Fruit fly (Drosophila melanogaster) whole organism, embryonic: Measurements from ENCODE around the gene Dnai2.
A peak's percentile ranks its signal among the peaks of the same experiment; 100 is the strongest.

Source experiments
- Bdp1 ChIP-seq: fragments of 200-800 bp; sonication (Bioruptor generic); optimal IDR thresholded peaks from 3 replicates; lab custom pipeline; 2016; ENCODE audit warnings: missing biosample characterization, missing genetic modification characterization
- CG1024 ChIP-seq: fragments of 200-800 bp; sonication (Bioruptor generic); IDR thresholded peaks from 2 replicates; pipeline ENCODE4 v1.3.6; 2022; ENCODE audit warnings: missing biosample characterization, missing genetic modification characterization
- CG12155 ChIP-seq: fragments of 200-800 bp; sonication (Bioruptor generic); optimal IDR thresholded peaks from 3 replicates; lab custom pipeline; 2016; ENCODE audit warnings: missing biosample characterization, missing genetic modification characterization
- CG15514 ChIP-seq: fragments of 200-800 bp; sonication (Bioruptor generic); optimal IDR thresholded peaks from 3 replicates; lab custom pipeline; 2017; ENCODE audit warnings: missing biosample characterization, missing genetic modification characterization, mild to moderate bottlenecking, moderate library complexity, missing genetic modification reagents
- CG16815 ChIP-seq: fragments of 200-800 bp; sonication (Bioruptor generic); optimal IDR thresholded peaks from 3 replicates; lab custom pipeline; 2017; ENCODE audit warnings: missing biosample characterization, mild to moderate bottlenecking, missing genetic modification characterization
- CG31388 ChIP-seq: fragments of 200-800 bp; sonication (Bioruptor generic); optimal IDR thresholded peaks from 2 replicates; lab custom pipeline; 2016; ENCODE audit warnings: missing biosample characterization, missing genetic modification characterization
- CG4328 ChIP-seq: fragments of 200-800 bp; sonication (Bioruptor generic); optimal IDR thresholded peaks from 3 replicates; lab custom pipeline; 2017; ENCODE audit warnings: missing biosample characterization, missing genetic modification reagents, missing genetic modification characterization
- CG4854 ChIP-seq: fragments of 200-800 bp; sonication (Bioruptor generic); optimal IDR thresholded peaks from 2 replicates; lab custom pipeline; 2016; ENCODE audit warnings: missing biosample characterization, missing genetic modification characterization, inconsistent platforms
- CG6175 ChIP-seq: fragments of 200-800 bp; sonication (Bioruptor generic); IDR thresholded peaks from 3 replicates; pipeline ENCODE4 v1.3.6; 2022; ENCODE audit warnings: missing biosample characterization, missing genetic modification characterization
- CG6854 ChIP-seq: fragments of 200-800 bp; sonication (Bioruptor generic); optimal IDR thresholded peaks from 3 replicates; lab custom pipeline; 2017; ENCODE audit warnings: missing biosample characterization, mild to moderate bottlenecking, missing genetic modification characterization
- CG8281 ChIP-seq: fragments of 200-800 bp; sonication (Bioruptor generic); optimal IDR thresholded peaks from 2 replicates; lab custom pipeline; 2018; ENCODE audit warnings: missing biosample characterization, mild to moderate bottlenecking, missing genetic modification characterization, moderate library complexity
- CG8765 ChIP-seq: fragments of 200-800 bp; sonication (Bioruptor generic); IDR thresholded peaks from 2 replicates; pipeline ENCODE4 v1.3.6; 2022; ENCODE audit warnings: missing biosample characterization, missing genetic modification characterization
- CG9609 ChIP-seq: fragments of 200-800 bp; sonication (Bioruptor generic); optimal IDR thresholded peaks from 3 replicates; lab custom pipeline; 2016; ENCODE audit warnings: missing biosample characterization, missing genetic modification characterization
- CHES-1-like ChIP-seq: fragments of 200-800 bp; sonication (Bioruptor generic); optimal IDR thresholded peaks from 2 replicates; lab custom pipeline; 2016; ENCODE audit warnings: missing biosample characterization, missing genetic modification characterization
- CkIIα-i1 ChIP-seq: fragments of 200-800 bp; sonication (Bioruptor generic); IDR thresholded peaks from 2 replicates; pipeline ENCODE4 v1.3.6; 2022; ENCODE audit warnings: missing biosample characterization, missing genetic modification characterization
- Dad ChIP-seq: fragments of 200-800 bp; sonication (Bioruptor generic); optimal IDR thresholded peaks from 3 replicates; lab custom pipeline; 2016; ENCODE audit warnings: missing biosample characterization, missing genetic modification characterization
- Doc3 ChIP-seq: fragments of 200-800 bp; sonication (Bioruptor generic); IDR thresholded peaks from 3 replicates; pipeline ENCODE4 v1.3.6; 2022; ENCODE audit warnings: missing biosample characterization, missing genetic modification characterization; ENCODE audit not compliant: partially characterized antibody
- Fer3 ChIP-seq: fragments of 200-800 bp; sonication (Bioruptor generic); optimal IDR thresholded peaks from 2 replicates; lab custom pipeline; 2018; ENCODE audit warnings: missing biosample characterization, mild to moderate bottlenecking, missing genetic modification characterization, moderate library complexity
- Gsc ChIP-seq: fragments of 200-800 bp; sonication (Bioruptor generic); IDR thresholded peaks from 2 replicates; pipeline ENCODE4 v1.3.6; 2022; ENCODE audit warnings: missing biosample characterization, missing genetic modification characterization
- HLH4C ChIP-seq: fragments of 200-800 bp; sonication (Bioruptor generic); IDR thresholded peaks from 3 replicates; pipeline ENCODE4 v1.3.6; 2022; ENCODE audit warnings: missing biosample characterization, missing genetic modification characterization; ENCODE audit not compliant: partially characterized antibody
- NC2β ChIP-seq: fragments of 200-800 bp; sonication (Bioruptor generic); optimal IDR thresholded peaks from 2 replicates; lab custom pipeline; 2016; ENCODE audit warnings: missing biosample characterization, missing genetic modification characterization
- Neu2 ChIP-seq: fragments of 200-800 bp; sonication (Bioruptor generic); optimal IDR thresholded peaks from 3 replicates; lab custom pipeline; 2016; ENCODE audit warnings: missing biosample characterization, missing genetic modification characterization, borderline replicate concordance
- Six4 ChIP-seq: fragments of 200-800 bp; sonication (Bioruptor generic); optimal IDR thresholded peaks from 2 replicates; lab custom pipeline; 2016; ENCODE audit warnings: missing biosample characterization, missing genetic modification characterization
- TFAM ChIP-seq: fragments of 200-800 bp; sonication (Bioruptor generic); optimal IDR thresholded peaks from 2 replicates; lab custom pipeline; 2017; ENCODE audit warnings: missing biosample characterization, missing genetic modification characterization, inconsistent platforms
- Xrp1 ChIP-seq: fragments of 200-800 bp; sonication (Bioruptor generic); IDR thresholded peaks from 2 replicates; pipeline ENCODE4 v1.3.6; 2022; ENCODE audit warnings: missing biosample characterization, missing genetic modification characterization
- ap ChIP-seq: fragments of 200-800 bp; sonication (Bioruptor generic); IDR thresholded peaks from 2 replicates; pipeline ENCODE4 v1.3.6; 2022; ENCODE audit warnings: missing biosample characterization, missing genetic modification characterization
- bigmax ChIP-seq: fragments of 200-800 bp; sonication (Bioruptor generic); optimal IDR thresholded peaks from 2 replicates; lab custom pipeline; 2018; ENCODE audit warnings: missing biosample characterization, mild to moderate bottlenecking, missing genetic modification characterization
- bowl ChIP-seq: fragments of 200-800 bp; sonication (Bioruptor generic); IDR thresholded peaks from 2 replicates; pipeline ENCODE4 v1.3.6; 2022; ENCODE audit warnings: missing biosample characterization, missing genetic modification characterization
- chinmo ChIP-seq: fragments of 200-800 bp; sonication (Bioruptor generic); IDR thresholded peaks from 4 replicates; pipeline ENCODE4 v1.3.6; 2022; ENCODE audit warnings: missing biosample characterization, missing genetic modification characterization; ENCODE audit not compliant: partially characterized antibody
- dati ChIP-seq: fragments of 200-800 bp; sonication (Bioruptor generic); IDR thresholded peaks from 2 replicates; pipeline ENCODE4 v1.3.6; 2022; ENCODE audit warnings: missing biosample characterization, missing genetic modification characterization
- dmrt11E ChIP-seq: fragments of 200-800 bp; sonication (Bioruptor generic); optimal IDR thresholded peaks from 3 replicates; lab custom pipeline; 2018; ENCODE audit warnings: missing biosample characterization, mild to moderate bottlenecking, missing genetic modification characterization, moderate library complexity
- dysf ChIP-seq: fragments of 200-800 bp; sonication (Bioruptor generic); IDR thresholded peaks from 3 replicates; pipeline ENCODE4 v1.3.6; 2022; ENCODE audit warnings: missing biosample characterization, missing genetic modification characterization
- fd64A ChIP-seq: fragments of 200-800 bp; sonication (Bioruptor generic); optimal IDR thresholded peaks from 3 replicates; lab custom pipeline; 2018; ENCODE audit warnings: missing biosample characterization, mild to moderate bottlenecking, missing genetic modification characterization
- gcm2 ChIP-seq: fragments of 200-800 bp; sonication (Bioruptor generic); optimal IDR thresholded peaks from 2 replicates; lab custom pipeline; 2016; ENCODE audit warnings: missing biosample characterization, missing genetic modification characterization
- gsb-n ChIP-seq: fragments of 200-800 bp; sonication (Bioruptor generic); optimal IDR thresholded peaks from 3 replicates; lab custom pipeline; 2018; ENCODE audit warnings: missing biosample characterization, mild to moderate bottlenecking, missing genetic modification characterization
- hbn ChIP-seq: fragments of 200-800 bp; sonication (Bioruptor generic); IDR thresholded peaks from 2 replicates; pipeline ENCODE4 v1.3.6; 2022; ENCODE audit warnings: missing biosample characterization, missing genetic modification characterization; ENCODE audit not compliant: partially characterized antibody
- jumu ChIP-seq: fragments of 200-800 bp; sonication (Bioruptor generic); optimal IDR thresholded peaks from 3 replicates; lab custom pipeline; 2016; ENCODE audit warnings: missing biosample characterization, missing genetic modification characterization
- kni ChIP-seq: fragments of 200-800 bp; sonication (Bioruptor generic); optimal IDR thresholded peaks from 3 replicates; lab custom pipeline; 2017; ENCODE audit warnings: mild to moderate bottlenecking, missing biosample characterization, missing genetic modification reagents, missing genetic modification characterization
- lbe ChIP-seq: fragments of 200-800 bp; sonication (Bioruptor generic); optimal IDR thresholded peaks from 2 replicates; lab custom pipeline; 2016; ENCODE audit warnings: missing biosample characterization, mild to moderate bottlenecking, missing genetic modification characterization
- nerfin-1 ChIP-seq: fragments of 200-800 bp; sonication (Bioruptor generic); optimal IDR thresholded peaks from 3 replicates; lab custom pipeline; 2019; ENCODE audit warnings: missing biosample characterization, mild to moderate bottlenecking, missing genetic modification characterization, moderate library complexity
- nerfin-2 ChIP-seq: fragments of 200-800 bp; sonication (Bioruptor generic); IDR thresholded peaks from 2 replicates; pipeline ENCODE4 v1.3.6; 2022; ENCODE audit warnings: missing biosample characterization, missing genetic modification characterization; ENCODE audit not compliant: partially characterized antibody
- odd ChIP-seq: fragments of 200-800 bp; sonication (Bioruptor generic); optimal IDR thresholded peaks from 2 replicates; lab custom pipeline; 2017; ENCODE audit warnings: missing biosample characterization, mild to moderate bottlenecking, missing genetic modification characterization
- pb ChIP-seq: fragments of 200-800 bp; sonication (Bioruptor generic); optimal IDR thresholded peaks from 3 replicates; lab custom pipeline; 2016; ENCODE audit warnings: missing biosample characterization, missing genetic modification characterization
- pnt ChIP-seq: fragments of 200-800 bp; sonication (Bioruptor generic); optimal IDR thresholded peaks from 3 replicates; lab custom pipeline; 2016; ENCODE audit warnings: missing biosample characterization, missing genetic modification characterization
- pum ChIP-seq: fragments of 200-800 bp; sonication (Bioruptor generic); optimal IDR thresholded peaks from 2 replicates; lab custom pipeline; 2016; ENCODE audit warnings: missing biosample characterization, missing genetic modification characterization
- sima ChIP-seq: fragments of 200-800 bp; sonication (Bioruptor generic); optimal IDR thresholded peaks from 2 replicates; lab custom pipeline; 2016; ENCODE audit warnings: missing biosample characterization, missing genetic modification characterization
- trem ChIP-seq: fragments of 200-800 bp; optimal IDR thresholded peaks from 3 replicates; lab custom pipeline; 2019; ENCODE audit warnings: missing biosample characterization, mild to moderate bottlenecking, missing genetic modification characterization, moderate library complexity
- trh ChIP-seq: fragments of 200-800 bp; sonication (Bioruptor generic); optimal IDR thresholded peaks from 2 replicates; lab custom pipeline; 2016; ENCODE audit warnings: missing biosample characterization, missing genetic modification characterization
- ttk ChIP-seq: fragments of 200-800 bp; sonication (Bioruptor generic); IDR thresholded peaks from 2 replicates; pipeline ENCODE4 v2.1.2; 2022; ENCODE audit warnings: missing biosample characterization, missing genetic modification characterization
- zf30C ChIP-seq: fragments of 200-800 bp; sonication (Bioruptor generic); optimal IDR thresholded peaks from 3 replicates; lab custom pipeline; 2018; ENCODE audit warnings: missing biosample characterization, mild to moderate bottlenecking, missing genetic modification characterization

Gene Dnai2

DNA sequence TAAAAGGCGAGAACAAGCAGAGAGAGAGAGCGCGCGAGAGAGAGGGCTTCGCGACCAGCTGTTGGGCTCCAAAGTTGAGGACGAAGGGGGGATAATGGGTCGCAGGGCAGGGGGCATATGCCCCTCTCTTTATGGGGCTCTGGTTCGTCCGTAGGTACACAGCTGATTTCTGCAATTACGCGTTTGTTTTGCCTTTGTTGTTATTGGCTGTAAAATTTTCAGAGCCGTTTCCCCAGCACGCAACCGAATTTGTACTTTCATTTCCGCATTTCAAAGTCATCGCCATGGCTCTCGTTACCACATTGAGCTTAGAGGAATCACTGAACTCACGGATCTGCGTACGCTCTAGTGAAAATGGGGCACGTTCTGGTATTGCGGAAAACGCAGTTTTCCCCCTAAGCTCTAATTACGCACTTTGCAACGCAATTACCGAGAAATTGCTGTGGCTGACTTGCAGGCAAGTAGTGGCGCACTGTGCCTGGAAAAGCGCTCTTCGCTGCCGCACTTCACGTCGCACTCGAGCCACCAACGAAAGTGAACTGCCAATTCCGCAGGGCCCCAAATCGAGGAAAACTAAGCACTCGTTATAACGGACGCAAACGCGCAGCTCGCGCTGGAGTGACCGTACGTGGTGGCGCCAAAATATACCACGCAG is 9.0 kb upstream of the Dnai2 start, which contains the start of gene CG11658 (continued):
- no peak for TF ChIP-seq CG31388 (GFP tag; lab: Kevin White, UChicago)
- no peak for TF ChIP-seq jumu (GFP tag; lab: Kevin White, UChicago)
- no peak for TF ChIP-seq trh (GFP tag; lab: Kevin White, UChicago)
- TF ChIP-seq CG12155: peak; percentile 92
- no peak for TF ChIP-seq bigmax (GFP tag; lab: Kevin White, UChicago)
- no peak for TF ChIP-seq gsb-n (tag; lab: Kevin White, UChicago)
- no peak for TF ChIP-seq CG4328
- TF ChIP-seq CkIIα-i1 (GFP tag; lab: Robert Waterston, UW): no peak
- peak; percentile 11 for TF ChIP-seq pb
- TF ChIP-seq dysf: no peak
- no peak for TF ChIP-seq dati (GFP tag; lab: Robert Waterston, UW)
- TF ChIP-seq nerfin-1 (tag; lab: Kevin White, UChicago): no peak
- no peak for TF ChIP-seq CG15514 (GFP tag; lab: Kevin White, UChicago)
- no peak for TF ChIP-seq NC2β
- no peak for TF ChIP-seq Neu2
- no peak for TF ChIP-seq lbe
- TF ChIP-seq Dad (GFP tag; lab: Kevin White, UChicago): no peak
- peak; percentile 4 for TF ChIP-seq odd
- TF ChIP-seq trem (tag; lab: Kevin White, UChicago): no peak
- TF ChIP-seq CG4854 (GFP tag; lab: Kevin White, UChicago): no peak
- TF ChIP-seq ap: no peak
- no peak for TF ChIP-seq CG8765 (GFP tag; lab: Robert Waterston, UW)
- TF ChIP-seq CG6854 (GFP tag; lab: Kevin White, UChicago): peak; percentile 35
- peak; percentile 93; the same call in 3 of the 4 replicates for TF ChIP-seq chinmo (GFP tag; lab: Robert Waterston, UW)
- TF ChIP-seq CHES-1-like (GFP tag; lab: Kevin White, UChicago): no peak
- no peak for TF ChIP-seq Fer3
- TF ChIP-seq pum: no peak
- TF ChIP-seq Gsc: no peak
- peak; percentile 7; the same call in 1 of the 2 replicates for TF ChIP-seq CG1024
- TF ChIP-seq CG6175: peak; percentile 6; the same call in 1 of the 3 replicates
- TF ChIP-seq zf30C (GFP tag; lab: Kevin White, UChicago): no peak
- TF ChIP-seq hbn (GFP tag; lab: Robert Waterston, UW): peak; percentile 41; the same call in 1 of the 2 replicates
- no peak for TF ChIP-seq Bdp1 (GFP tag; lab: Kevin White, UChicago)
- TF ChIP-seq nerfin-2 (GFP tag; lab: Robert Waterston, UW): peak; percentile 59; the same call in 1 of the 2 replicates
- peak; percentile 46; the same call in 1 of the 3 replicates for TF ChIP-seq Doc3 (GFP tag; lab: Robert Waterston, UW)
- no peak for TF ChIP-seq bowl (GFP tag; lab: Robert Waterston, UW)
- peak; percentile 57 for TF ChIP-seq kni (GFP tag; lab: Kevin White, UChicago)
- no peak for TF ChIP-seq dmrt11E
- no peak for TF ChIP-seq fd64A (GFP tag; lab: Kevin White, UChicago)
- TF ChIP-seq sima (GFP tag; lab: Kevin White, UChicago): no peak
- no peak for TF ChIP-seq pnt (GFP tag; lab: Kevin White, UChicago)
- TF ChIP-seq ttk (GFP tag; lab: Robert Waterston, UW): no peak
- no peak for TF ChIP-seq Xrp1 (GFP tag; lab: Robert Waterston, UW)
- TF ChIP-seq TFAM (GFP tag; lab: Kevin White, UChicago): no peak
- TF ChIP-seq gcm2 (GFP tag; lab: Kevin White, UChicago): no peak
- TF ChIP-seq CG9609: no peak
- no peak for TF ChIP-seq CG8281 (tag; lab: Kevin White, UChicago)
- no peak for TF ChIP-seq HLH4C
- TF ChIP-seq Six4 (GFP tag; lab: Kevin White, UChicago): no peak
- no peak for TF ChIP-seq CG16815
